Worm (Caenorhabditis elegans) whole organism, L1 larva: Measurements from ENCODE around the gene sox-2.

Experiments used
- C34B4.2 ChIP-seq: sonication (generic microtip); optimal IDR thresholded peaks from 2 replicates; lab custom pipeline; 2017; ENCODE audit warnings: mild to moderate bottlenecking, missing genetic modification characterization, missing compliant biosample characterization
- F16B12.6 ChIP-seq: fragments of 150-350 bp; optimal IDR thresholded peaks from 2 replicates; lab custom pipeline; 2014; ENCODE audit warnings: missing biosample characterization, missing genetic modification characterization
- Y116A8C.19 ChIP-seq: sonication (generic microtip); optimal IDR thresholded peaks from 2 replicates; lab custom pipeline; 2016; ENCODE audit warnings: missing compliant biosample characterization, missing genetic modification characterization, borderline replicate concordance
- ama-1 ChIP-seq: fragments of 150-350 bp; optimal IDR thresholded peaks from 2 replicates; lab custom pipeline; 2014
- blmp-1 ChIP-seq: fragments of 150-350 bp; optimal IDR thresholded peaks from 2 replicates; lab custom pipeline; 2014; ENCODE audit warnings: missing biosample characterization, missing genetic modification characterization
- ceh-63 ChIP-seq: fragments of 200-800 bp; sonication (Bioruptor generic); optimal IDR thresholded peaks from 2 replicates; lab custom pipeline; 2018; ENCODE audit warnings: mild to moderate bottlenecking, missing genetic modification characterization, missing compliant biosample characterization
- ceh-8 ChIP-seq: fragments of 200-800 bp; sonication (Bioruptor generic); optimal IDR thresholded peaks from 2 replicates; lab custom pipeline; 2018; ENCODE audit warnings: mild to moderate bottlenecking, missing genetic modification characterization, moderate library complexity, missing compliant biosample characterization
- ceh-88 ChIP-seq: fragments of 200-800 bp; sonication (Bioruptor generic); IDR thresholded peaks from 2 replicates; pipeline ENCODE4 v1.3.6; 2022; ENCODE audit warnings: missing genetic modification characterization, missing compliant biosample characterization
- ceh-90 ChIP-seq: sonication (generic microtip); optimal IDR thresholded peaks from 2 replicates; lab custom pipeline; 2016; ENCODE audit warnings: missing genetic modification characterization, missing compliant biosample characterization
- ces-1 ChIP-seq: fragments of 150-350 bp; optimal IDR thresholded peaks from 2 replicates; lab custom pipeline; 2014; ENCODE audit warnings: missing biosample characterization, missing genetic modification reagents, missing genetic modification characterization
- efl-1 ChIP-seq, 4 experiments: fragments of 150-350 bp; optimal IDR thresholded peaks in 3 of 4; peaks in 1 of 4; 1 replicate in 1 of 4; 2 replicates in 3 of 4; lab custom pipeline; 2014; ENCODE audit warnings: missing biosample characterization in 2 of 4, missing genetic modification characterization in 2 of 4, missing genetic modification reagents in 2 of 4
- efl-3 ChIP-seq: fragments of 200-800 bp; sonication (Bioruptor generic); optimal IDR thresholded peaks from 2 replicates; lab custom pipeline; 2018; ENCODE audit warnings: mild to moderate bottlenecking, missing genetic modification characterization, missing compliant biosample characterization
- egl-27 ChIP-seq, 2 experiments: fragments of 150-350 bp in 1 of 2; sonication (generic microtip); optimal IDR thresholded peaks; 3 replicates each; lab custom pipeline; 2017 to 2018; ENCODE audit warnings: missing biosample characterization in 2 of 2, missing genetic modification characterization in 2 of 2, missing genetic modification reagents in 2 of 2
- fkh-10 ChIP-seq: sonication (generic microtip); optimal IDR thresholded peaks from 2 replicates; lab custom pipeline; 2017; ENCODE audit warnings: missing biosample characterization, missing genetic modification reagents, missing genetic modification characterization
- fkh-4 ChIP-seq: sonication (generic microtip); optimal IDR thresholded peaks from 2 replicates; lab custom pipeline; 2016; ENCODE audit warnings: missing compliant biosample characterization, missing genetic modification characterization, borderline replicate concordance
- fkh-8 ChIP-seq: sonication (generic microtip); optimal IDR thresholded peaks from 2 replicates; lab custom pipeline; 2016; ENCODE audit warnings: mild to moderate bottlenecking, missing genetic modification characterization, missing compliant biosample characterization
- grh-1 ChIP-seq: fragments of 200-800 bp; sonication (Bioruptor generic); IDR thresholded peaks from 2 replicates; pipeline ENCODE4 v1.3.6; 2022; ENCODE audit warnings: missing genetic modification reagents, missing genetic modification characterization, missing compliant biosample characterization
- hlh-4 ChIP-seq: sonication (generic microtip); optimal IDR thresholded peaks from 2 replicates; lab custom pipeline; 2016; ENCODE audit warnings: mild to moderate bottlenecking, missing genetic modification characterization, missing compliant biosample characterization
- hpl-2 ChIP-seq: fragments of 150-350 bp; optimal IDR thresholded peaks from 2 replicates; lab custom pipeline; 2014; ENCODE audit warnings: missing biosample characterization, missing genetic modification reagents, missing genetic modification characterization
- irx-1 ChIP-seq: sonication (generic microtip); optimal IDR thresholded peaks from 2 replicates; lab custom pipeline; 2016; ENCODE audit warnings: missing genetic modification characterization, missing compliant biosample characterization
- isw-1 ChIP-seq: fragments of 200-800 bp; sonication (Bioruptor generic); IDR thresholded peaks from 2 replicates; pipeline ENCODE4 v1.3.6; 2022; ENCODE audit warnings: missing genetic modification characterization, missing compliant biosample characterization
- lin-13 ChIP-seq: fragments of 150-350 bp; optimal IDR thresholded peaks from 2 replicates; lab custom pipeline; 2014; ENCODE audit warnings: missing biosample characterization, missing genetic modification reagents, missing genetic modification characterization
- lin-14 ChIP-seq: fragments of 200-800 bp; sonication (Bioruptor generic); optimal IDR thresholded peaks from 2 replicates; lab custom pipeline; 2018; ENCODE audit warnings: mild to moderate bottlenecking, missing genetic modification characterization, moderate library complexity, missing compliant biosample characterization
- lin-15B ChIP-seq: fragments of 150-350 bp; sonication (generic microtip); optimal IDR thresholded peaks from 3 replicates; lab custom pipeline; 2014; ENCODE audit warnings: missing biosample characterization, missing genetic modification characterization
- lin-35 ChIP-seq, 2 experiments: fragments of 150-350 bp; optimal IDR thresholded peaks; 2 replicates each; lab custom pipeline; 2014; ENCODE audit warnings: missing biosample characterization in 2 of 2, missing genetic modification characterization in 2 of 2, missing genetic modification reagents in 2 of 2
- lir-3 ChIP-seq: sonication (generic microtip); optimal IDR thresholded peaks from 2 replicates; lab custom pipeline; 2016; ENCODE audit warnings: mild to moderate bottlenecking, missing genetic modification characterization, moderate library complexity, missing compliant biosample characterization; ENCODE audit not compliant: poor library complexity
- lsy-2 ChIP-seq, 2 experiments: fragments of 150-350 bp; optimal IDR thresholded peaks; 2 replicates each; lab custom pipeline; 2014; ENCODE audit warnings: missing biosample characterization in 2 of 2, missing genetic modification characterization in 2 of 2
- mdl-1 ChIP-seq, 2 experiments: fragments of 150-350 bp; optimal IDR thresholded peaks; 2 replicates each; lab custom pipeline; 2014 to 2017; ENCODE audit warnings: missing biosample characterization in 2 of 2, missing genetic modification characterization in 2 of 2, inconsistent platforms in 1 of 2
- mep-1 ChIP-seq: fragments of 150-350 bp; optimal IDR thresholded peaks from 2 replicates; lab custom pipeline; 2014; ENCODE audit warnings: missing biosample characterization, missing genetic modification characterization
- nhr-11 ChIP-seq: fragments of 150-350 bp; optimal IDR thresholded peaks from 2 replicates; lab custom pipeline; 2014; ENCODE audit warnings: missing biosample characterization, missing genetic modification characterization
- nhr-19 ChIP-seq: fragments of 200-800 bp; sonication (Bioruptor generic); conservative IDR thresholded peaks from 2 replicates; pipeline ENCODE4 v1.3.6; 2022; ENCODE audit warnings: missing genetic modification characterization, missing compliant biosample characterization
- nhr-20 ChIP-seq: sonication (generic microtip); optimal IDR thresholded peaks from 2 replicates; lab custom pipeline; 2016; ENCODE audit warnings: mild to moderate bottlenecking, missing genetic modification characterization, missing compliant biosample characterization
- nhr-237 ChIP-seq: fragments of 150-350 bp; optimal IDR thresholded peaks from 2 replicates; lab custom pipeline; 2014; ENCODE audit warnings: missing biosample characterization, missing genetic modification characterization
- nhr-28 ChIP-seq: fragments of 150-350 bp; optimal IDR thresholded peaks from 2 replicates; lab custom pipeline; 2014; ENCODE audit warnings: missing biosample characterization, missing genetic modification characterization
- nhr-47 ChIP-seq: sonication (generic microtip); optimal IDR thresholded peaks from 2 replicates; lab custom pipeline; 2016; ENCODE audit warnings: mild to moderate bottlenecking, missing genetic modification characterization, moderate library complexity, missing compliant biosample characterization
- nhr-71 ChIP-seq: sonication (generic microtip); optimal IDR thresholded peaks from 2 replicates; lab custom pipeline; 2016; ENCODE audit warnings: mild to moderate bottlenecking, missing genetic modification characterization, moderate library complexity, missing compliant biosample characterization
- nhr-77 ChIP-seq: fragments of 150-350 bp; optimal IDR thresholded peaks from 2 replicates; lab custom pipeline; 2014; ENCODE audit warnings: missing biosample characterization, missing genetic modification characterization
- nhr-85 ChIP-seq: sonication (generic microtip); peaks from one replicate; lab custom pipeline; 2016; ENCODE audit warnings: missing genetic modification characterization, inconsistent platforms, missing compliant biosample characterization
- pag-3 ChIP-seq: sonication (generic microtip); optimal IDR thresholded peaks from 2 replicates; lab custom pipeline; 2017; ENCODE audit warnings: missing genetic modification characterization, mild to moderate bottlenecking, missing compliant biosample characterization, antibody characterized with exemption, borderline replicate concordance; ENCODE audit not compliant: insufficient read depth
- pax-3 ChIP-seq: fragments of 200-800 bp; sonication (Bioruptor generic); optimal IDR thresholded peaks from 2 replicates; lab custom pipeline; 2018; ENCODE audit warnings: mild to moderate bottlenecking, missing genetic modification characterization, moderate library complexity, missing compliant biosample characterization
- pqm-1 ChIP-seq: sonication (generic microtip); optimal IDR thresholded peaks from 3 replicates; lab custom pipeline; 2017; ENCODE audit warnings: missing biosample characterization, missing genetic modification characterization
- rnt-1 ChIP-seq: sonication (generic microtip); optimal IDR thresholded peaks from 2 replicates; lab custom pipeline; 2016; ENCODE audit warnings: mild to moderate bottlenecking, missing genetic modification characterization, moderate library complexity, missing compliant biosample characterization
- skn-1 ChIP-seq: fragments of 150-350 bp; optimal IDR thresholded peaks from 2 replicates; lab custom pipeline; 2014; ENCODE audit warnings: missing biosample characterization, missing genetic modification characterization
- snu-23 ChIP-seq: sonication (generic microtip); optimal IDR thresholded peaks from 2 replicates; lab custom pipeline; 2016; ENCODE audit warnings: missing genetic modification characterization, missing compliant biosample characterization
- sptf-1 ChIP-seq: fragments of 150-350 bp; optimal IDR thresholded peaks from 2 replicates; lab custom pipeline; 2014; ENCODE audit warnings: missing biosample characterization, missing genetic modification characterization
- sup-37 ChIP-seq: fragments of 200-800 bp; sonication (Bioruptor generic); optimal IDR thresholded peaks from 2 replicates; lab custom pipeline; 2018; ENCODE audit warnings: mild to moderate bottlenecking, missing genetic modification characterization, missing compliant biosample characterization
- swsn-7 ChIP-seq: sonication (generic microtip); optimal IDR thresholded peaks from 2 replicates; lab custom pipeline; 2016; ENCODE audit warnings: missing genetic modification characterization, missing compliant biosample characterization
- unc-30 ChIP-seq: sonication (generic microtip); optimal IDR thresholded peaks from 2 replicates; lab custom pipeline; 2017; ENCODE audit warnings: missing biosample characterization, missing genetic modification characterization
- unc-62 ChIP-seq: fragments of 150-350 bp; optimal IDR thresholded peaks from 2 replicates; lab custom pipeline; 2014; ENCODE audit warnings: missing biosample characterization, missing genetic modification reagents, missing genetic modification characterization
- unc-98 ChIP-seq: fragments of 200-800 bp; sonication (Bioruptor generic); IDR thresholded peaks from 2 replicates; pipeline ENCODE4 v1.3.6; 2022; ENCODE audit warnings: missing genetic modification characterization, missing compliant biosample characterization
- vab-15 ChIP-seq: sonication (generic microtip); optimal IDR thresholded peaks from 2 replicates; lab custom pipeline; 2017; ENCODE audit warnings: missing genotype, mild to moderate bottlenecking, missing genetic modification characterization, missing compliant biosample characterization
- xbp-1 ChIP-seq: sonication (generic microtip); optimal IDR thresholded peaks from 2 replicates; lab custom pipeline; 2016; ENCODE audit warnings: missing genetic modification characterization, missing compliant biosample characterization
- ztf-4 ChIP-seq: fragments of 150-350 bp; optimal IDR thresholded peaks from 2 replicates; lab custom pipeline; 2014; ENCODE audit warnings: missing biosample characterization, missing genetic modification characterization

sox-2 gene

DNA sequence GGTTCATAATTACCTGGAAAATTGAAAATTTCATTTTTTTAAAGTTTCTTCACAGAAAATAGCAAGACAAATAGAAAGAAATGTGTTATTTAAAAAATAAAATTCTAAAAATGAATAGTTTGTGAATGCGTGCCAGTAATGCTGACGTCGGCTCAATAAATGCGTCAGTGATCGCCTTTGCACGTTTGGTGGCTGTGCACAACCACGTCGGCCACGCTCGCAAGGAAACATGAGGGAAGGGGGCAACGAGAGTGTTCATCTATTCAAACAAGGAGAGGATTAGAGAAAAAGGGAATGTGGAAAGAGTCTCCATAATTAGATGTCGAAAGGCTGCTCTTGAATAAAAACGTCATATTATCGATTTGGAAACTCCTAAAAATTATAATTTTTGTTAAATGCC, 37.4 kb upstream of the sox-2 start, which contains the start of gene uggt-1:
TSS of gene uggt-1 (minus strand) at position 13 of the 400 bp plus-strand sequence.
- peak; percentile 96 for TF ChIP-seq swsn-7 (tag; lab: Kevin White, UChicago)
- TF ChIP-seq xbp-1 (tag; lab: Kevin White, UChicago): peak; percentile 99
- peak; percentile 18 for TF ChIP-seq fkh-4 (tag; lab: Kevin White, UChicago)
- TF ChIP-seq lin-35 (GFP tag; optimal IDR thresholded peaks at IDR 0.05; lab: Kevin White, UChicago): peak; percentile 75 to 84
- TF ChIP-seq unc-98: no peak
- no peak for TF ChIP-seq unc-62 (GFP tag; lab: Kevin White, UChicago)
- TF ChIP-seq sptf-1 (tag; lab: Kevin White, UChicago): no peak
- TF ChIP-seq lir-3: peak; percentile 68
- peak; percentile 63 for TF ChIP-seq F16B12.6 (tag; lab: Kevin White, UChicago)
- TF ChIP-seq sup-37 (GFP tag; lab: Kevin White, UChicago): peak; percentile 32
- TF ChIP-seq Y116A8C.19 (tag; lab: Kevin White, UChicago): no peak
- peak; percentile 93 for TF ChIP-seq lin-13
- no peak for TF ChIP-seq efl-3 (GFP tag; lab: Kevin White, UChicago)
- TF ChIP-seq rnt-1: peak; percentile 93
- TF ChIP-seq hpl-2 (GFP tag; lab: Kevin White, UChicago): peak; percentile 71
- peak; percentile 83 for TF ChIP-seq isw-1 (GFP tag; lab: Robert Waterston, UW)
- TF ChIP-seq ceh-63 (GFP tag; lab: Kevin White, UChicago): no peak
- TF ChIP-seq ceh-88: peak; percentile 64; the same call in 1 of the 2 replicates
- no peak for TF ChIP-seq hlh-4 (tag; lab: Kevin White, UChicago)
- TF ChIP-seq nhr-85 (tag; lab: Kevin White, UChicago): peak; percentile 88
- peak; percentile 97 for TF ChIP-seq fkh-8 (tag; lab: Kevin White, UChicago)
- peak; percentile 93 for TF ChIP-seq ceh-8 (GFP tag; lab: Kevin White, UChicago)
- peak; percentile 87 for TF ChIP-seq nhr-77 (tag; lab: Kevin White, UChicago)
- TF ChIP-seq ama-1: no peak
- TF ChIP-seq pag-3 (tag; lab: Kevin White, UChicago): no peak
- peak; percentile 94 for TF ChIP-seq nhr-20 (tag; lab: Kevin White, UChicago)
- peak; percentile 94 for TF ChIP-seq nhr-47
- no peak for TF ChIP-seq ceh-90 (tag; lab: Kevin White, UChicago)
- peak; percentile 73 for TF ChIP-seq nhr-237 (tag; lab: Kevin White, UChicago)
- peak; percentile 91 to 92 for TF ChIP-seq lsy-2 (tag; optimal IDR thresholded peaks at IDR 0.05; lab: Kevin White, UChicago)
- TF ChIP-seq unc-30 (tag; lab: Kevin White, UChicago): no peak
- no peak for TF ChIP-seq vab-15 (tag; lab: Kevin White, UChicago)
- peak; percentile 44 for TF ChIP-seq lin-15B (tag; lab: Kevin White, UChicago)
- peak; percentile 91 for TF ChIP-seq fkh-10 (GFP tag; lab: Kevin White, UChicago)
- no peak for TF ChIP-seq pqm-1 (tag; lab: Kevin White, UChicago)
- TF ChIP-seq blmp-1: no peak
- TF ChIP-seq nhr-19 (GFP tag; lab: Robert Waterston, UW): peak; percentile 86
- peak; percentile 63 for TF ChIP-seq nhr-11 (tag; lab: Kevin White, UChicago)
- peak; percentile 91 for TF ChIP-seq skn-1 (tag; lab: Kevin White, UChicago)
- peak; percentile 73 to 76 for TF ChIP-seq efl-1 (optimal IDR thresholded peaks at IDR 0.05; lab: Kevin White, UChicago)
- TF ChIP-seq efl-1 (GFP tag; optimal IDR thresholded peaks at IDR 0.05 in 1 of 2; lab: Kevin White, UChicago): peak; percentile 65 to 95
- TF ChIP-seq egl-27 (tag; optimal IDR thresholded peaks at IDR 0.05; lab: Kevin White, UChicago): peak; percentile 30 to 48
- no peak for TF ChIP-seq nhr-28 (tag; lab: Kevin White, UChicago)
- TF ChIP-seq C34B4.2: no peak
- peak; percentile 99 for TF ChIP-seq lin-14 (GFP tag; lab: Kevin White, UChicago)
- peak; percentile 78 for TF ChIP-seq irx-1 (tag; lab: Kevin White, UChicago)
- TF ChIP-seq snu-23 (GFP tag; lab: Kevin White, UChicago): peak; percentile 94
- TF ChIP-seq nhr-71 (tag; lab: Kevin White, UChicago): peak; percentile 96
- TF ChIP-seq ces-1: no peak
- peak; percentile 78 for TF ChIP-seq grh-1 (GFP tag; lab: Robert Waterston, UW)
- peak; percentile 88 for TF ChIP-seq ztf-4 (tag; lab: Kevin White, UChicago)
- TF ChIP-seq mep-1 (tag; lab: Kevin White, UChicago): peak; percentile 95
- peak; percentile 82 for TF ChIP-seq pax-3 (tag; lab: Kevin White, UChicago)
- TF ChIP-seq mdl-1 (tag; optimal IDR thresholded peaks at IDR 0.05; lab: Kevin White, UChicago): no peak
